Worm (Caenorhabditis elegans): ENCODE results near the gene F54C9.9.

- TF ChIP-seq nhr-237 (tag; optimal IDR thresholded peaks at IDR 0.05) (no peak), sptf-1 (tag; optimal IDR thresholded peaks at IDR 0.05) (no peak), hlh-1 (tag; optimal IDR thresholded peaks at IDR 0.05) (no peak), drap-1 (GFP tag; optimal IDR thresholded peaks at IDR 0.05) (no peak), ceh-39 (tag; optimal IDR thresholded peaks at IDR 0.05) (no peak), nhr-28 (tag; optimal IDR thresholded peaks at IDR 0.05) (no peak), lin-13 (tag; optimal IDR thresholded peaks at IDR 0.05) (no peak), ztf-11 (tag; optimal IDR thresholded peaks at IDR 0.05) (no peak), unc-62 (GFP tag; optimal IDR thresholded peaks at IDR 0.05) (no peak), unc-39 (tag; optimal IDR thresholded peaks at IDR 0.05) (no peak), tbx-8 (GFP tag; optimal IDR thresholded peaks at IDR 0.05) (no peak), ces-1 (GFP tag; optimal IDR thresholded peaks at IDR 0.05) (peak; percentile 99)
Measured at ce11 chrII:8587660-8588230, 9.9 kb downstream of the F54C9.9 start.
